Worm (Caenorhabditis elegans) whole organism, L1 larva: ENCODE results near the gene klp-7.

Source experiments
- lin-15B ChIP-seq: fragments of 150-350 bp; sonication (generic microtip); optimal IDR thresholded peaks from 3 replicates; lab custom pipeline; 2014; ENCODE audit warnings: missing biosample characterization, missing genetic modification characterization
- nhr-71 ChIP-seq: sonication (generic microtip); optimal IDR thresholded peaks from 2 replicates; lab custom pipeline; 2016; ENCODE audit warnings: mild to moderate bottlenecking, missing genetic modification characterization, moderate library complexity, missing compliant biosample characterization
- swsn-7 ChIP-seq: sonication (generic microtip); optimal IDR thresholded peaks from 2 replicates; lab custom pipeline; 2016; ENCODE audit warnings: missing genetic modification characterization, missing compliant biosample characterization

DNA sequence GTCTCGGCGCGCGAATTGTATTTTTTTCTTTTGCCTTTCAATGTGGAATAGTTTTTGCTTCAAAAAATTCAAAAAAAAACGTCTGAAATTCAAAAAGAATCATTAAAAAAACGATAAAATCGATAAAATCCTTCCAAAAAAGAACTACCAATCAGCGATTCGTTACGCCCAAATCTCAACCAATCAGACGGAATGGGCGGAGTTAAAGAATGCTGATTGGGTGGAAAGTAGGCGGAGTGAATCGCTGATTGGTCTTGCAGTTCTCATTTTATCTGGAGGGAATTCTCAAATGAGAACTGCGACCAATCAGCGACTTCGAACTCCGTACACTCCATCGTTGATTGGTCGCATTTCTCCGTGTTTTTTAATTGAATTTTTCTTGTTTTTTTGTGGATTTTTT is 553 bp upstream of the klp-7 start:
- TF ChIP-seq swsn-7 (tag; lab: Kevin White, UChicago) (no peak), lin-15B (tag; lab: Kevin White, UChicago) (no peak), nhr-71 (tag; lab: Kevin White, UChicago) (no peak)
